Fruit fly (Drosophila melanogaster) whole organism, embryonic: ENCODE data around the gene ldbr.

ENCODE experiments used
- Awh ChIP-seq: fragments of 200-800 bp; sonication (Bioruptor generic); IDR thresholded peaks from 2 replicates; pipeline ENCODE4, ENCODE4 v1.3.6; 2022; ENCODE audit warnings: missing biosample characterization, missing genetic modification characterization
- Bgb ChIP-seq: fragments of 200-800 bp; sonication (Bioruptor generic); IDR thresholded peaks from 2 replicates; pipeline ENCODE4 v1.3.6; 2022; ENCODE audit warnings: missing biosample characterization, missing genetic modification characterization; ENCODE audit not compliant: partially characterized antibody
- CG10147 ChIP-seq: fragments of 200-800 bp; sonication (Bioruptor generic); optimal IDR thresholded peaks from 2 replicates; lab custom pipeline; 2019; ENCODE audit warnings: missing biosample characterization, mild to moderate bottlenecking, missing genetic modification characterization, moderate library complexity
- CG10209 ChIP-seq: fragments of 200-800 bp; sonication (Bioruptor generic); optimal IDR thresholded peaks from 3 replicates; lab custom pipeline; 2017; ENCODE audit warnings: missing biosample characterization, mild to moderate bottlenecking, missing genetic modification characterization, missing genetic modification reagents
- CG10543 ChIP-seq: fragments of 200-800 bp; sonication (Bioruptor generic); optimal IDR thresholded peaks from 3 replicates; lab custom pipeline; 2017; ENCODE audit warnings: missing biosample characterization, mild to moderate bottlenecking, missing genetic modification characterization, moderate library complexity
- CG11560 ChIP-seq: fragments of 200-800 bp; sonication (Bioruptor generic); IDR thresholded peaks from 3 replicates; pipeline ENCODE4 v1.3.6; 2022; ENCODE audit warnings: missing biosample characterization, missing genetic modification characterization
- CG12391 ChIP-seq: fragments of 200-800 bp; sonication (Bioruptor generic); optimal IDR thresholded peaks from 3 replicates; lab custom pipeline; 2018; ENCODE audit warnings: missing biosample characterization, mild to moderate bottlenecking, missing genetic modification characterization, moderate library complexity
- CG14667 ChIP-seq: fragments of 200-800 bp; sonication (Bioruptor generic); IDR thresholded peaks from 2 replicates; pipeline ENCODE4 v1.3.6; 2022; ENCODE audit warnings: missing biosample characterization, missing genetic modification characterization
- CG17612 ChIP-seq: fragments of 200-800 bp; sonication (Bioruptor generic); IDR thresholded peaks from 2 replicates; pipeline ENCODE4 v1.3.6; 2022; ENCODE audit warnings: missing biosample characterization, missing genetic modification characterization
- CG1832 ChIP-seq: fragments of 200-800 bp; sonication (Bioruptor generic); optimal IDR thresholded peaks from 2 replicates; lab custom pipeline; 2017; ENCODE audit warnings: missing biosample characterization, mild to moderate bottlenecking, missing genetic modification characterization, inconsistent platforms
- CG3407 ChIP-seq: fragments of 200-800 bp; sonication (Bioruptor generic); optimal IDR thresholded peaks from 2 replicates; lab custom pipeline; 2018; ENCODE audit warnings: missing biosample characterization, mild to moderate bottlenecking, missing genetic modification characterization
- CG34224 ChIP-seq: fragments of 200-800 bp; sonication (Bioruptor generic); IDR thresholded peaks from 3 replicates; pipeline ENCODE4 v1.3.6; 2022; ENCODE audit warnings: missing biosample characterization, missing genetic modification characterization; ENCODE audit not compliant: partially characterized antibody
- CG7357 ChIP-seq: fragments of 200-800 bp; sonication (Bioruptor generic); IDR thresholded peaks from 3 replicates; pipeline ENCODE4 v1.3.6; 2022; ENCODE audit warnings: missing biosample characterization, missing genetic modification characterization
- CTCF ChIP-seq: fragments of 200-800 bp; sonication (Bioruptor generic); optimal IDR thresholded peaks from 2 replicates; lab custom pipeline; 2017; ENCODE audit warnings: missing biosample characterization, mild to moderate bottlenecking, missing genetic modification characterization, moderate library complexity
- Ets65A ChIP-seq: fragments of 200-800 bp; sonication (Bioruptor generic); peaks from one replicate; lab custom pipeline; 2016; ENCODE audit warnings: missing biosample characterization, missing genetic modification characterization
- Fer2 ChIP-seq: fragments of 200-800 bp; sonication (Bioruptor generic); optimal IDR thresholded peaks from 2 replicates; lab custom pipeline; 2018; ENCODE audit warnings: missing biosample characterization, mild to moderate bottlenecking, missing genetic modification characterization, moderate library complexity
- Gug ChIP-seq: fragments of 200-800 bp; sonication (Bioruptor generic); IDR thresholded peaks from 4 replicates; pipeline ENCODE4 v1.3.6; 2022; ENCODE audit warnings: missing biosample characterization, missing genetic modification characterization
- Hr39 ChIP-seq: fragments of >200 bp; optimal IDR thresholded peaks from 2 replicates; lab custom pipeline; 2017
- MTF-1 ChIP-seq: fragments of 200-800 bp; sonication (Bioruptor generic); optimal IDR thresholded peaks from 2 replicates; lab custom pipeline; 2018; ENCODE audit warnings: missing biosample characterization, mild to moderate bottlenecking, missing genetic modification characterization, borderline replicate concordance
- Med ChIP-seq: fragments of 200-800 bp; sonication (Bioruptor generic); peaks from one replicate; lab custom pipeline; 2016; ENCODE audit warnings: missing biosample characterization, missing genetic modification characterization, mild to moderate bottlenecking, inconsistent platforms, moderate library complexity
- Pdp1 ChIP-seq, 2 experiments: fragments of 200-800 bp; sonication (Bioruptor generic); optimal IDR thresholded peaks; 3 replicates each; lab custom pipeline; 2016; ENCODE audit warnings: missing biosample characterization in 2 of 2, missing genetic modification characterization in 2 of 2, mild to moderate bottlenecking in 1 of 2, moderate library complexity in 1 of 2
- ash1 ChIP-seq: fragments of 200-800 bp; sonication (Bioruptor generic); optimal IDR thresholded peaks from 2 replicates; lab custom pipeline; 2018; ENCODE audit warnings: missing biosample characterization, mild to moderate bottlenecking, missing genetic modification characterization
- crol ChIP-seq: fragments of 200-800 bp; sonication (Bioruptor generic); IDR thresholded peaks from 2 replicates; pipeline ENCODE4 v1.3.6; 2022; ENCODE audit warnings: missing biosample characterization, missing genetic modification characterization
- danr ChIP-seq: fragments of 200-800 bp; sonication (Bioruptor generic); IDR thresholded peaks from 2 replicates; pipeline ENCODE4 v1.3.6; 2022; ENCODE audit warnings: missing biosample characterization, missing genetic modification characterization
- dimm ChIP-seq: fragments of 200-800 bp; sonication (Bioruptor generic); IDR thresholded peaks from 2 replicates; pipeline ENCODE4 v1.3.6; 2022; ENCODE audit warnings: missing biosample characterization, missing genetic modification characterization
- gcm2 ChIP-seq: fragments of 200-800 bp; sonication (Bioruptor generic); optimal IDR thresholded peaks from 2 replicates; lab custom pipeline; 2016; ENCODE audit warnings: missing biosample characterization, missing genetic modification characterization
- gro ChIP-seq: fragments of 200-800 bp; sonication (Bioruptor generic); optimal IDR thresholded peaks from 2 replicates; lab custom pipeline; 2016; ENCODE audit warnings: missing biosample characterization, missing genetic modification characterization
- hkb ChIP-seq, 2 experiments: fragments of 200-800 bp in 1 of 2; fragments of >200 bp in 1 of 2; sonication (Bioruptor generic) in 1 of 2; IDR thresholded peaks in 1 of 2; optimal IDR thresholded peaks in 1 of 2; 2 replicates each; pipeline versions ENCODE4 v1.3.6 to Lab custom; 2017 to 2022; ENCODE audit warnings: missing biosample characterization in 1 of 2, missing genetic modification characterization in 1 of 2
- kay ChIP-seq: fragments of 200-800 bp; sonication (Bioruptor generic); optimal IDR thresholded peaks from 2 replicates; lab custom pipeline; 2016; ENCODE audit warnings: missing biosample characterization, missing genetic modification characterization
- kni ChIP-seq: fragments of 200-800 bp; sonication (Bioruptor generic); optimal IDR thresholded peaks from 3 replicates; lab custom pipeline; 2017; ENCODE audit warnings: mild to moderate bottlenecking, missing biosample characterization, missing genetic modification reagents, missing genetic modification characterization
- lola ChIP-seq, 3 experiments: fragments of >200 bp in 2 of 3; fragments of 200-800 bp in 1 of 3; sonication (Bioruptor generic) in 1 of 3; optimal IDR thresholded peaks; 2 replicates each; lab custom pipeline; 2017 to 2019; ENCODE audit warnings: missing biosample characterization in 3 of 3, missing genetic modification characterization in 3 of 3, mild to moderate bottlenecking in 1 of 3, moderate library complexity in 1 of 3
- nerfin-1 ChIP-seq: fragments of 200-800 bp; sonication (Bioruptor generic); optimal IDR thresholded peaks from 3 replicates; lab custom pipeline; 2019; ENCODE audit warnings: missing biosample characterization, mild to moderate bottlenecking, missing genetic modification characterization, moderate library complexity
- otp ChIP-seq: fragments of 200-800 bp; sonication (Bioruptor generic); IDR thresholded peaks from 3 replicates; pipeline ENCODE4, ENCODE4 v1.3.6; 2022; ENCODE audit warnings: missing biosample characterization, missing genetic modification characterization
- peb ChIP-seq: fragments of 200-800 bp; sonication (Bioruptor generic); IDR thresholded peaks from 2 replicates; pipeline ENCODE4 v1.3.6; 2022; ENCODE audit warnings: missing biosample characterization, missing genetic modification characterization
- ranshi ChIP-seq: fragments of 200-800 bp; sonication (Bioruptor generic); IDR thresholded peaks from 2 replicates; pipeline ENCODE4 v1.3.6; 2022; ENCODE audit warnings: missing biosample characterization, missing genetic modification characterization
- row ChIP-seq: fragments of 200-800 bp; sonication (Bioruptor generic); IDR thresholded peaks from 3 replicates; pipeline ENCODE4 v1.3.6; 2022; ENCODE audit warnings: missing biosample characterization, missing genetic modification characterization
- sc ChIP-seq, 3 experiments: fragments of >200 bp in 2 of 3; fragments of 200-800 bp in 1 of 3; sonication (Bioruptor generic) in 1 of 3; optimal IDR thresholded peaks; 2 replicates in 2 of 3; 3 replicates in 1 of 3; lab custom pipeline; 2017; ENCODE audit warnings: mild to moderate bottlenecking in 1 of 3, missing biosample characterization in 1 of 3, missing genetic modification characterization in 1 of 3, missing genetic modification reagents in 1 of 3
- schlank ChIP-seq: fragments of 200-800 bp; sonication (Bioruptor generic); optimal IDR thresholded peaks from 2 replicates; lab custom pipeline; 2018; ENCODE audit warnings: missing biosample characterization, mild to moderate bottlenecking, missing genetic modification characterization
- sens ChIP-seq: fragments of 200-800 bp; sonication (Bioruptor generic); peaks from one replicate; lab custom pipeline; 2016; ENCODE audit warnings: missing biosample characterization, missing genetic modification characterization
- slbo ChIP-seq: fragments of 200-800 bp; sonication (Bioruptor generic); IDR thresholded peaks from 2 replicates; pipeline ENCODE4 v1.3.6; 2022; ENCODE audit warnings: missing biosample characterization, missing genetic modification characterization
- stwl ChIP-seq: fragments of 200-800 bp; sonication (Bioruptor generic); optimal IDR thresholded peaks from 3 replicates; lab custom pipeline; 2018; ENCODE audit warnings: missing biosample characterization, mild to moderate bottlenecking, missing genetic modification characterization, moderate library complexity
- sug ChIP-seq: fragments of 200-800 bp; optimal IDR thresholded peaks from 2 replicates; lab custom pipeline; 2019; ENCODE audit warnings: missing biosample characterization, mild to moderate bottlenecking, missing genetic modification characterization, moderate library complexity
- trh ChIP-seq: fragments of 200-800 bp; sonication (Bioruptor generic); optimal IDR thresholded peaks from 2 replicates; lab custom pipeline; 2016; ENCODE audit warnings: missing biosample characterization, missing genetic modification characterization
- unpg ChIP-seq: fragments of 200-800 bp; sonication (Bioruptor generic); optimal IDR thresholded peaks from 3 replicates; lab custom pipeline; 2018; ENCODE audit warnings: missing biosample characterization, mild to moderate bottlenecking, missing genetic modification characterization, moderate library complexity
- wek ChIP-seq: fragments of 200-800 bp; sonication (Bioruptor generic); optimal IDR thresholded peaks from 3 replicates; lab custom pipeline; 2018; ENCODE audit warnings: missing biosample characterization, mild to moderate bottlenecking, missing genetic modification characterization, moderate library complexity

Gene ldbr

DNA sequence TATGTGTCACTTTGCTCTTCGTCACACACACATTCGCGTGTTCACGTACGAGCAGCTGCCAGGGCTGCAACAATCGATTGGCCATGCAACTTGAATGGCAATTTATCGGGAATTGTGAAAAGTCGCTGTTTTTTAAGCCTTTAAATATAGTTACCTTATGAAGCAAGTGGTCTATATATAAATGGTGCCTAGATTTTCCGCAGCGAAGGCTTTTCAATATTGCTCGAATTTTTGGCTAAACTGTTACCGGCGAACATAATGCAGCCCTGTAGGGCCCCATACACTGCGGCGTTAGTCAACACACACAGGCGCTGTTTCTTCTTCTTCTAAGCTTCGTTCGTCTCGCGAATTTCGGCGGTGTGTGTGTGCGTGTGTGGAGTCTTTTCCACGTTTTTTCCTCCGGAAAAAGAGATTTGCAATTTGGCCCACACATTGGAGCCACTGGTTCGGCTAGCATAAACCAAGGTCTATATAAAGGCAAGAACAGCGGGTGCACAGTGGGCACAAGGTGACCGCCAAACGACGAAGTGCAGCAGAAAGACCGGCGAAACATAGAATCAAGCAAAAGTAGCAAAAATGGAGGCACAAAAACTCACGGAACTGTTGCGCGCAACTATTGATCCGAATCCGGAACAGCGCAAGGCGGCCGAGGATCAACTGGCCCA is 5.6 kb upstream of the ldbr start, which contains the start of the genes Arp3 and msk (continued):
- TF ChIP-seq lola (GFP tag; optimal IDR thresholded peaks at IDR 0.05; lab: Kevin White, UChicago) (peak in 1 of 3 experiments; percentile 64), dimm (GFP tag; lab: Robert Waterston, UW) (no peak), CG1832 (no peak), wek (no peak), ash1 (GFP tag; lab: Kevin White, UChicago) (peak; percentile 34), CG11560 (tag; lab: Robert Waterston, UW) (peak; percentile 53; the same call in 2 of the 3 replicates), CG17612 (GFP tag; lab: Robert Waterston, UW) (no peak), CG10147 (peak; percentile 81), unpg (GFP tag; lab: Kevin White, UChicago) (peak; percentile 69), CG3407 (GFP tag; lab: Kevin White, UChicago) (no peak), nerfin-1 (peak; percentile 80), gro (GFP tag; lab: Kevin White, UChicago) (peak; percentile 94), ranshi (peak; percentile 77)
- TF ChIP-seq, all 482 proteins: peak for 356

DNA sequence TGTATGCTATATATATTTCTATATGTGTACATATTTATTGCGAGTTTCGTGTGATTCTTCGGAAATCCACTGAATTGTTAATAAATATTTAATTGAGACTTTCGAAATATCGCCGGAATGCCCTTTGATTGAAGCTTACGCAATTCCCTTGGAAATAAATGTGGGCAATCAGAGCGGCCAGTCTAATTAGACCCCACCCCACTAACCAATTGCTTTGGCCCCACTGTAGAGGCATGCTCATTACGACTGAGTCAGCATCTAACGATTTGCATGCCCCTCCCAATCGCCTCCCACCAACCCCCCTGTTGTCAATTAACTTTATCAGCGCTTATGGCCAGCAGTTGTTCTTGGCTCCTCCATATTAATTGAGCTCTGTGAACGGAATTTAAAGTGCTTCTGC is 4.8 kb upstream of the ldbr start:
- TF ChIP-seq Ets65A (GFP tag; lab: Kevin White, UChicago) (peak; percentile 13), slbo (GFP tag; lab: Robert Waterston, UW) (peak; percentile 48; the same call in 1 of the 2 replicates), CG34224 (GFP tag; lab: Robert Waterston, UW) (0 out of 3 replicates have a peak, but pooled peaks have one; percentile 12), Awh (GFP tag; lab: Robert Waterston, UW) (no peak), CG7357 (GFP tag; lab: Robert Waterston, UW) (0 out of 3 replicates have a peak, but pooled peaks have one; percentile 10), Bgb (GFP tag; lab: Robert Waterston, UW) (peak; percentile 43), trh (GFP tag; lab: Kevin White, UChicago) (no peak), CG10543 (GFP tag; lab: Kevin White, UChicago) (peak; percentile 18), Pdp1 (GFP tag; optimal IDR thresholded peaks at IDR 0.05; lab: Kevin White, UChicago) (peak in 1 of 2 experiments; percentile 76), CG10209 (GFP tag; lab: Kevin White, UChicago) (no peak), Med (GFP tag; lab: Kevin White, UChicago) (peak; percentile 74), sug (tag; lab: Kevin White, UChicago) (peak; percentile 31), kay (peak; percentile 47), otp (GFP tag; lab: Robert Waterston, UW) (0 out of 3 replicates have a peak, but pooled peaks have one; percentile 12), sens (GFP tag; lab: Kevin White, UChicago) (peak; percentile 73), crol (GFP tag; lab: Robert Waterston, UW) (peak; percentile 27), MTF-1 (no peak), Gug (GFP tag; lab: Robert Waterston, UW) (0 out of 4 replicates have a peak, but pooled peaks have one; percentile 15), row (0 out of 3 replicates have a peak, but pooled peaks have one; percentile 19), CTCF (GFP tag; lab: Kevin White, UChicago) (no peak), hkb (optimal IDR thresholded peaks at IDR 0.05; lab: Kevin White, UChicago) (no peak), hkb (GFP tag; IDR thresholded peaks at IDR 0.05; lab: Robert Waterston, UW) (0 out of 2 replicates have a peak, but pooled peaks have one; percentile 15)

DNA sequence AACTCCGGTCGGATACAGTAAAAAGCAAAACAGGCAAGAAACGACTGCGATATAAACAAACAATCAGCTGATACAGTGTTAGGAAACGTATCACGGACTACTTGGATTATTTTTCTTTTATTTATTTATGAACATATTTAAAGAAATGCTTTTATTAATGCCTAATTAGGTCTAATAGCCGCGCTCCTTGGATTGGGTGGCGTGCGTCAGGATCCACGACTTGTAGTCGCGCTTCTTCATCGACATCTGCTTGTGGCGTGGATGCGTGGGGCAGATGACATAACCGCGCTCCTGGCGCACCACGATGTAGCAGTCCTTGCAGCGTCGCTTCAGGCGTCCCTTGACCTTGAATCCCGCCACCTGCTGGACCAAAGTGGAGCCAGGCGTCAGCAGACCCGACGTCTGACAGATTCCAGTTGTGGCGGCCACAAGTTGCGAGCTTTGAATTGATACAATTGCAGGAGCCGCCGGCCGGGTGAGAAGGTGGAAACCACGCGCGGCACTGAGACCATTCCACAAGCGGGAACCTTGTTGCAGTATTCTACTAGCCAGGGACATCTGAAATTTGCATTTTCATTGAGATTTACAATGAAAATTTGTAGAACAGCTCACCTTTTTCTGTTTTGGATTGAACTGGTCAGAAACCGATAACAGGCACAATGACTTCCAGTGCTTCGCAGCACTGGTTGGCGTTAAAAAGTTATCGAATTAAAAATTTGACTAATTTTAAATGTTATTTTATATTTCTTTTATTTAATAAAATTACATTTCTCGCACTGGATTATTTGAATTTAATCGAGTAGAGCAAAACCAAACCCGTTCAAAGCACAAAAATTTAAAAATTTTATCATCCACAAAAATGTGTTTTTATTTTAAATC is 3.1 kb downstream of the ldbr start, which contains the start of the genes CG7550 and mRpL36:
TSS of gene CG7550 (minus strand) at position 51 of the 879 bp plus-strand sequence.
TSS of gene mRpL36 (minus strand) at position 652 of the 879 bp plus-strand sequence.
- TF ChIP-seq Gug (GFP tag; lab: Robert Waterston, UW) (no peak), stwl (tag; lab: Kevin White, UChicago) (peak; percentile 20), danr (no peak), peb (GFP tag; lab: Robert Waterston, UW) (no peak), CG14667 (no peak), Fer2 (tag; lab: Kevin White, UChicago) (no peak), Hr39 (lab: Kevin White, UChicago) (no peak), sc (optimal IDR thresholded peaks at IDR 0.05; lab: Kevin White, UChicago) (no peak), sc (GFP tag; optimal IDR thresholded peaks at IDR 0.05; lab: Kevin White, UChicago) (no peak), kni (GFP tag; lab: Kevin White, UChicago) (no peak), gcm2 (no peak), schlank (tag; lab: Kevin White, UChicago) (no peak), CG12391 (tag; lab: Kevin White, UChicago) (no peak)
